Fruit fly (Drosophila melanogaster): ENCODE results near the gene CG31924.

DNA sequence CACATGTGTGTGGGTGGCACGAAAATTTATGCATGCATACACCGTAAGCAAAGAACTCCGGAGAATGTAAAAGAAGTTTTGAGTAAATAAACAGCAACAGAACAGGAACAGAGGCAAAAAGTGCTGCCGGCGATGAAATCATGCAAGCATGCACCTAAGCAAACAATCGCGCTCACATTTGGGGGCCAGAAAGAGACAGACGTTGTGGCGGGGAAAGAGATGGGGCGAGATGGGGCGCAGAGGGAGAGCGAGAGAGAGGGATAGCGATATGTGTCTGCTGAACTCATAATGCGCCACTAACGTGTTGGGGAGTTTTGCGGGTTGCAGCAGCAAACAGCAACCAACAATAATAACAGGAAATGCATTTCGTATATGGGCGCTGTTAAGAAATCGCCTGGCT is 44.7 kb upstream of the CG31924 start:
- TF ChIP-seq usp (GFP tag; optimal IDR thresholded peaks at IDR 0.05) = no peak
- TF ChIP-seq Dll (optimal IDR thresholded peaks at IDR 0.05) = no peak
- no peak for TF ChIP-seq CG8478 (optimal IDR thresholded peaks at IDR 0.05)
- no peak for TF ChIP-seq psq (optimal IDR thresholded peaks at IDR 0.05)
- no peak for TF ChIP-seq pan (optimal IDR thresholded peaks at IDR 0.05)
